Worm (Caenorhabditis elegans) whole organism, L4 larva: ENCODE measurements around the gene sms-3.

Source experiments
- nhr-41 ChIP-seq: fragments of 200-800 bp; sonication (Bioruptor generic); IDR thresholded peaks from 2 replicates; pipeline ENCODE4 v1.3.6; 2022; ENCODE audit warnings: missing genetic modification reagents, missing genetic modification characterization, missing compliant biosample characterization

The sms-3 gene

DNA sequence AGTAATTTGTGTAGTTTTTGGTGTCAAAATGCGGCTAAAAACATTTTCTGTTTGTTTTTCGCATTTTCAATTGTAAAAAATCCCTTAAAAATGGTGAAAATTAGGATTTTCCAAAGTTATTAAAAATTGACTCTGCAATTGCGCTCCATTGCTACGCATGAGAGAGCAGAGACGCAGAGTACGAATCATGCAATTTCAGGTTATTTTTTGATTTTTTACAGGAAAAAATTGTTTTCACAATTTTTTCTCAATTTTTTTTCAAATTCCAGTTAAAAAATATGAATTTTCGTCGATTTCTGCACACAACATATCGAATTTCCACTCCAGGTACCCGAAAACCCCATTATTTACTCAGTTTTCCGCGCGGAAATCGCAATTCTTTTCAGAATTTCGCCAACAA, 67.3 kb downstream of the sms-3 start, which contains the start of gene mtg-1 (continued):
- TF ChIP-seq nhr-41 (GFP tag; lab: Robert Waterston, UW), result no peak
